Fruit fly (Drosophila melanogaster) whole organism, embryonic: ENCODE results near the gene Mondo.
A peak's percentile ranks its signal among the peaks of the same experiment; 100 is the strongest.

Source experiments
- ATbp ChIP-seq: fragments of 200-800 bp; sonication (Bioruptor generic); optimal IDR thresholded peaks from 2 replicates; lab custom pipeline; 2017; ENCODE audit warnings: missing biosample characterization, mild to moderate bottlenecking, missing genetic modification characterization, missing genetic modification reagents
- CG10565 ChIP-seq: fragments of 200-800 bp; sonication (Bioruptor generic); optimal IDR thresholded peaks from 3 replicates; lab custom pipeline; 2016; ENCODE audit warnings: missing biosample characterization, mild to moderate bottlenecking, missing genetic modification characterization
- CG11085 ChIP-seq: fragments of 200-800 bp; sonication (Bioruptor generic); IDR thresholded peaks from 2 replicates; pipeline ENCODE4 v1.3.6; 2022; ENCODE audit warnings: missing biosample characterization, missing genetic modification characterization
- CG1233 ChIP-seq: fragments of 200-800 bp; sonication (Bioruptor generic); optimal IDR thresholded peaks from 4 replicates; lab custom pipeline; 2018; ENCODE audit warnings: missing biosample characterization, mild to moderate bottlenecking, missing genetic modification characterization
- CG12744 ChIP-seq: fragments of 200-800 bp; sonication (Bioruptor generic); optimal IDR thresholded peaks from 2 replicates; lab custom pipeline; 2016; ENCODE audit warnings: missing biosample characterization, missing genetic modification characterization
- CG13123 ChIP-seq: fragments of 200-800 bp; sonication (Bioruptor generic); optimal IDR thresholded peaks from 2 replicates; lab custom pipeline; 2016; ENCODE audit warnings: missing biosample characterization, missing genetic modification characterization
- CG13424 ChIP-seq: fragments of 200-800 bp; sonication (Bioruptor generic); optimal IDR thresholded peaks from 2 replicates; lab custom pipeline; 2019; ENCODE audit warnings: missing biosample characterization, mild to moderate bottlenecking, missing genetic modification characterization, moderate library complexity
- CG1603 ChIP-seq: fragments of 200-800 bp; sonication (Bioruptor generic); optimal IDR thresholded peaks from 2 replicates; lab custom pipeline; 2019; ENCODE audit warnings: missing biosample characterization, mild to moderate bottlenecking, missing genetic modification characterization, moderate library complexity
- CG16779 ChIP-seq: fragments of 200-800 bp; sonication (Bioruptor generic); IDR thresholded peaks from 2 replicates; pipeline ENCODE4 v1.3.6; 2022; ENCODE audit warnings: missing biosample characterization, missing genetic modification characterization
- CG17328 ChIP-seq: fragments of 200-800 bp; sonication (Bioruptor generic); IDR thresholded peaks from 2 replicates; pipeline ENCODE4 v1.3.6; 2022; ENCODE audit warnings: missing biosample characterization, missing genetic modification characterization
- CG18011 ChIP-seq: fragments of 200-800 bp; sonication (Bioruptor generic); optimal IDR thresholded peaks from 2 replicates; lab custom pipeline; 2017; ENCODE audit warnings: missing biosample characterization, missing genetic modification characterization, mild to moderate bottlenecking, moderate library complexity, missing genotype
- CG18619 ChIP-seq: fragments of 200-800 bp; sonication (Bioruptor generic); optimal IDR thresholded peaks from 3 replicates; lab custom pipeline; 2017; ENCODE audit warnings: missing biosample characterization, mild to moderate bottlenecking, missing genetic modification characterization
- CG2712 ChIP-seq: fragments of 200-800 bp; optimal IDR thresholded peaks from 3 replicates; lab custom pipeline; 2019; ENCODE audit warnings: missing biosample characterization, mild to moderate bottlenecking, missing genetic modification characterization, moderate library complexity
- CG2889 ChIP-seq: fragments of 200-800 bp; sonication (Bioruptor generic); IDR thresholded peaks from 3 replicates; pipeline ENCODE4 v1.3.6; 2022; ENCODE audit warnings: missing biosample characterization, missing genetic modification characterization
- CG4282 ChIP-seq: fragments of 200-800 bp; sonication (Bioruptor generic); optimal IDR thresholded peaks from 2 replicates; lab custom pipeline; 2016; ENCODE audit warnings: missing biosample characterization, missing genetic modification characterization
- CG43689 ChIP-seq: fragments of 200-800 bp; sonication (Bioruptor generic); IDR thresholded peaks from 2 replicates; pipeline ENCODE4 v1.3.6; 2022; ENCODE audit warnings: missing biosample characterization, missing genetic modification characterization
- CG4820 ChIP-seq: fragments of 200-800 bp; sonication (Bioruptor generic); optimal IDR thresholded peaks from 3 replicates; lab custom pipeline; 2016; ENCODE audit warnings: missing biosample characterization, missing genetic modification characterization
- CG6654 ChIP-seq: fragments of 200-800 bp; sonication (Bioruptor generic); optimal IDR thresholded peaks from 2 replicates; lab custom pipeline; 2017; ENCODE audit warnings: missing biosample characterization, mild to moderate bottlenecking, missing genetic modification characterization
- CG8290 ChIP-seq, 3 experiments: fragments of 200-800 bp; sonication (Bioruptor generic); optimal IDR thresholded peaks; 2 replicates each; lab custom pipeline; 2016 to 2019; ENCODE audit warnings: missing biosample characterization in 3 of 3, missing genetic modification characterization in 3 of 3, mild to moderate bottlenecking in 2 of 3, moderate library complexity in 1 of 3
- Fer2 ChIP-seq: fragments of 200-800 bp; sonication (Bioruptor generic); optimal IDR thresholded peaks from 2 replicates; lab custom pipeline; 2018; ENCODE audit warnings: missing biosample characterization, mild to moderate bottlenecking, missing genetic modification characterization, moderate library complexity
- Gug ChIP-seq: fragments of 200-800 bp; sonication (Bioruptor generic); IDR thresholded peaks from 4 replicates; pipeline ENCODE4 v1.3.6; 2022; ENCODE audit warnings: missing biosample characterization, missing genetic modification characterization
- H2.0 ChIP-seq: fragments of 200-800 bp; sonication (Bioruptor generic); IDR thresholded peaks from 2 replicates; pipeline ENCODE4 v1.3.6; 2022; ENCODE audit warnings: missing biosample characterization, missing genetic modification characterization
- HLHmδ ChIP-seq: fragments of 200-800 bp; sonication (Bioruptor generic); optimal IDR thresholded peaks from 2 replicates; lab custom pipeline; 2018; ENCODE audit warnings: missing biosample characterization, mild to moderate bottlenecking, missing genetic modification characterization, moderate library complexity
- Myb ChIP-seq: fragments of 200-800 bp; sonication (Bioruptor generic); optimal IDR thresholded peaks from 2 replicates; lab custom pipeline; 2016; ENCODE audit warnings: missing biosample characterization, missing genetic modification characterization
- Oaz ChIP-seq: fragments of 200-800 bp; sonication (Bioruptor generic); IDR thresholded peaks from 2 replicates; pipeline ENCODE4 v1.3.6; 2022; ENCODE audit warnings: missing biosample characterization, missing genetic modification characterization
- Pdp1 ChIP-seq, 2 experiments: fragments of 200-800 bp; sonication (Bioruptor generic); optimal IDR thresholded peaks; 3 replicates each; lab custom pipeline; 2016; ENCODE audit warnings: missing biosample characterization in 2 of 2, missing genetic modification characterization in 2 of 2, mild to moderate bottlenecking in 1 of 2, moderate library complexity in 1 of 2
- Ptx1 ChIP-seq: fragments of 200-800 bp; sonication (Bioruptor generic); IDR thresholded peaks from 2 replicates; pipeline ENCODE4 v1.3.6; 2022; ENCODE audit warnings: missing biosample characterization, missing genetic modification characterization
- Sox102F ChIP-seq: fragments of 200-800 bp; sonication (Bioruptor generic); optimal IDR thresholded peaks from 2 replicates; lab custom pipeline; 2018; ENCODE audit warnings: missing biosample characterization, mild to moderate bottlenecking, missing genetic modification characterization, moderate library complexity
- Spps ChIP-seq: fragments of 200-800 bp; sonication (Bioruptor generic); optimal IDR thresholded peaks from 2 replicates; lab custom pipeline; 2018; ENCODE audit warnings: missing biosample characterization, mild to moderate bottlenecking, missing genetic modification characterization
- Ssrp ChIP-seq: fragments of 200-800 bp; sonication (Bioruptor generic); optimal IDR thresholded peaks from 2 replicates; lab custom pipeline; 2018; ENCODE audit warnings: missing biosample characterization, mild to moderate bottlenecking, missing genetic modification characterization, moderate library complexity
- Xrp1 ChIP-seq: fragments of 200-800 bp; sonication (Bioruptor generic); IDR thresholded peaks from 2 replicates; pipeline ENCODE4 v1.3.6; 2022; ENCODE audit warnings: missing biosample characterization, missing genetic modification characterization
- amos ChIP-seq: fragments of 200-800 bp; sonication (Bioruptor generic); IDR thresholded peaks from 2 replicates; pipeline ENCODE4 v1.3.6; 2022; ENCODE audit warnings: missing biosample characterization, missing genetic modification characterization; ENCODE audit not compliant: partially characterized antibody
- ato ChIP-seq: fragments of 200-800 bp; sonication (Bioruptor generic); IDR thresholded peaks from 2 replicates; pipeline ENCODE4 v1.3.6; 2022; ENCODE audit warnings: missing biosample characterization, missing genetic modification characterization; ENCODE audit not compliant: partially characterized antibody
- br ChIP-seq: fragments of >200 bp; optimal IDR thresholded peaks from 2 replicates; lab custom pipeline; 2017
- da ChIP-seq: fragments of 200-800 bp; sonication (Bioruptor generic); optimal IDR thresholded peaks from 2 replicates; lab custom pipeline; 2016; ENCODE audit warnings: missing biosample characterization, missing genetic modification characterization
- dan ChIP-seq: fragments of 200-800 bp; sonication (Bioruptor generic); IDR thresholded peaks from 2 replicates; pipeline ENCODE4 v1.3.6; 2022; ENCODE audit warnings: missing biosample characterization, missing genetic modification characterization
- danr ChIP-seq: fragments of 200-800 bp; sonication (Bioruptor generic); IDR thresholded peaks from 2 replicates; pipeline ENCODE4 v1.3.6; 2022; ENCODE audit warnings: missing biosample characterization, missing genetic modification characterization
- ftz-f1 ChIP-seq: fragments of 200-800 bp; sonication (Bioruptor generic); optimal IDR thresholded peaks from 2 replicates; lab custom pipeline; 2016; ENCODE audit warnings: missing biosample characterization, missing genetic modification characterization
- gce ChIP-seq: fragments of 200-800 bp; sonication (Bioruptor generic); IDR thresholded peaks from 3 replicates; pipeline ENCODE4 v1.3.6; 2022; ENCODE audit warnings: missing biosample characterization, missing genetic modification characterization
- gcm2 ChIP-seq: fragments of 200-800 bp; sonication (Bioruptor generic); optimal IDR thresholded peaks from 2 replicates; lab custom pipeline; 2016; ENCODE audit warnings: missing biosample characterization, missing genetic modification characterization
- hbn ChIP-seq: fragments of 200-800 bp; sonication (Bioruptor generic); IDR thresholded peaks from 2 replicates; pipeline ENCODE4 v1.3.6; 2022; ENCODE audit warnings: missing biosample characterization, missing genetic modification characterization; ENCODE audit not compliant: partially characterized antibody
- mirr ChIP-seq: fragments of 200-800 bp; sonication (Bioruptor generic); optimal IDR thresholded peaks from 3 replicates; lab custom pipeline; 2018; ENCODE audit warnings: missing biosample characterization, mild to moderate bottlenecking, missing genetic modification characterization
- pan ChIP-seq, 4 experiments: fragments of >200 bp in 3 of 4; fragments of 200-800 bp in 1 of 4; sonication (Bioruptor generic) in 1 of 4; optimal IDR thresholded peaks in 3 of 4; IDR thresholded peaks in 1 of 4; 2 replicates each; pipeline versions ENCODE4 v1.3.6 to Lab custom; 2017 to 2022; ENCODE audit warnings: missing biosample characterization in 2 of 4, missing genetic modification characterization in 2 of 4, mixed read lengths in 1 of 4
- pros ChIP-seq: fragments of 200-800 bp; sonication (Bioruptor generic); optimal IDR thresholded peaks from 3 replicates; lab custom pipeline; 2019; ENCODE audit warnings: missing biosample characterization, mild to moderate bottlenecking, missing genetic modification characterization, moderate library complexity
- slou ChIP-seq: fragments of 200-800 bp; sonication (Bioruptor generic); optimal IDR thresholded peaks from 3 replicates; lab custom pipeline; 2016; ENCODE audit warnings: missing biosample characterization, missing genetic modification characterization
- stc ChIP-seq: fragments of 200-800 bp; sonication (Bioruptor generic); IDR thresholded peaks from 2 replicates; pipeline ENCODE4 v1.3.6; 2022; ENCODE audit warnings: missing biosample characterization, missing genetic modification characterization
- tgo ChIP-seq: fragments of 200-800 bp; sonication (Bioruptor generic); IDR thresholded peaks from 3 replicates; pipeline ENCODE4 v1.3.6; 2022; ENCODE audit warnings: missing biosample characterization, missing genetic modification characterization
- tx ChIP-seq: fragments of 200-800 bp; sonication (Bioruptor generic); optimal IDR thresholded peaks from 2 replicates; lab custom pipeline; 2016; ENCODE audit warnings: missing biosample characterization, missing genetic modification characterization
- wek ChIP-seq: fragments of 200-800 bp; sonication (Bioruptor generic); optimal IDR thresholded peaks from 3 replicates; lab custom pipeline; 2018; ENCODE audit warnings: missing biosample characterization, mild to moderate bottlenecking, missing genetic modification characterization, moderate library complexity

The Mondo gene

DNA sequence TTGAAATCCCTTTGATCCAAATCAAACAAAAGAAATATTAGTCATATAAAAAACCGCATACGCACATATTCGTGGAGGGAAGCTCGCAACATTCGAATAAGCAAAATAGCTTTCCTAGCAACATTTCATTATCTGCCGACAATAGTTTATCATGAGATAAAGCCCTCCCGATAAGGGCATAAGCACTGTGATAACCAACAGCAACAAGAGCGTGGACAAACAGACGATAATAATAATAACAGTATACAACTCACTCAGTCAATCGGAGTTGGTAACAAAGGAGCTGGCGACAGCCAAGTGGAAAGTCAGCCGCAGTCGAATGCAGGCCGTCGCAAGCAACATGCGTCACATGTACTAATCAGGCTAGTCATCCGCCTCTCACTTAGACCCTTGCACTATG is 19.5 kb upstream of the Mondo start (continued):
- TF ChIP-seq CG6654 (GFP tag; lab: Kevin White, UChicago) (no peak), Spps (tag; lab: Kevin White, UChicago) (no peak), CG2889 (no peak), CG4820 (GFP tag; lab: Kevin White, UChicago) (no peak), br (lab: Kevin White, UChicago) (no peak), amos (GFP tag; lab: Robert Waterston, UW) (no peak), CG18619 (GFP tag; lab: Kevin White, UChicago) (no peak)

DNA sequence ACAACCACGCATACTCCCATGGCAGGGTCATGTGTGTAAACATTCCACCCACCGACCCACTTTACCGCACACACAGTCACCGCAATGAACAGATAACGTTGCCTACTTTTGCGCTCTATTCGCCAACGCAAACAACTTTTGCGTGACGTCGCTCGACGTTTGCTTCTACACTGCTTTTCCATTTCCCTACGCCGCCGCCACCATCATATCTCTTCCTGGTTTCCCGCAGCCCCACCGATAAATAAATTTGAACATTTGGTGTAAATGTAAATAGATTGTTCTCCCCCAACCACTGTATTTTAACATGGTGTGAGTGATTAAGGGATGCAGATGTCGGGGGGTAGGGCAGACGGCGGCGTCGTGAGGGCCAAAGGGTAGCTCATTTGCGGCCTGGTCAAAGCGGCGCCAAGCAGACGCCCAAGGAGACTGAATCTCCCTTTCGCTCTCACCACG is 14.6 kb upstream of the Mondo start:
- peak; percentile 11 for TF ChIP-seq CG1233 (GFP tag; lab: Kevin White, UChicago)
- TF ChIP-seq Fer2 (tag; lab: Kevin White, UChicago), result no peak
- no peak for TF ChIP-seq CG13424 (tag; lab: Kevin White, UChicago)
- TF ChIP-seq tx (GFP tag; lab: Kevin White, UChicago), result no peak
- no peak for TF ChIP-seq CG16779 (GFP tag; lab: Robert Waterston, UW)
- TF ChIP-seq Gug, result no peak
- TF ChIP-seq danr (GFP tag; lab: Robert Waterston, UW), result no peak
- peak; percentile 10 for TF ChIP-seq CG2712 (tag; lab: Kevin White, UChicago)
- TF ChIP-seq Sox102F (GFP tag; lab: Kevin White, UChicago), result no peak
- TF ChIP-seq CG10565, result no peak
- peak; percentile 24 for TF ChIP-seq CG1603 (tag; lab: Kevin White, UChicago)
- TF ChIP-seq Xrp1, result no peak
- no peak for TF ChIP-seq ato (GFP tag; lab: Robert Waterston, UW)
- no peak for TF ChIP-seq Ssrp
- no peak for TF ChIP-seq dan (GFP tag; lab: Robert Waterston, UW)
- TF ChIP-seq CG18011 (GFP tag; lab: Kevin White, UChicago), result peak; percentile 59
- TF ChIP-seq tgo (GFP tag; lab: Robert Waterston, UW), result no peak
- no peak for TF ChIP-seq CG11085 (GFP tag; lab: Robert Waterston, UW)
- no peak for TF ChIP-seq HLHmδ (GFP tag; lab: Kevin White, UChicago)
- no peak for TF ChIP-seq pan (optimal IDR thresholded peaks at IDR 0.05; lab: Kevin White, UChicago)
- TF ChIP-seq pan (GFP tag; optimal IDR thresholded peaks at IDR 0.05 in 1 of 2, IDR thresholded peaks at IDR 0.05 in 1 of 2), result no peak
- TF ChIP-seq wek (GFP tag; lab: Kevin White, UChicago), result no peak
- no peak for TF ChIP-seq CG8290 (GFP tag; optimal IDR thresholded peaks at IDR 0.05; lab: Kevin White, UChicago)
- TF ChIP-seq CG8290 (tag; optimal IDR thresholded peaks at IDR 0.05; lab: Kevin White, UChicago), result peak in 1 of 2 experiments; percentile 39
- peak; percentile 51 for TF ChIP-seq mirr (GFP tag; lab: Kevin White, UChicago)
- 0 out of 2 replicates have a peak, but pooled peaks have one; percentile 45 for TF ChIP-seq stc (GFP tag; lab: Robert Waterston, UW)
- no peak for TF ChIP-seq Oaz
- TF ChIP-seq ATbp, result no peak
- no peak for TF ChIP-seq slou (GFP tag; lab: Kevin White, UChicago)
- peak; percentile 76 for TF ChIP-seq pros (GFP tag; lab: Kevin White, UChicago)
- TF ChIP-seq da, result no peak
- TF ChIP-seq H2.0, result no peak
- no peak for TF ChIP-seq Ptx1 (GFP tag; lab: Robert Waterston, UW)
- no peak for TF ChIP-seq CG12744 (GFP tag; lab: Kevin White, UChicago)
- no peak for TF ChIP-seq gce (GFP tag; lab: Robert Waterston, UW)
- peak; percentile 52 for TF ChIP-seq ftz-f1
- no peak for TF ChIP-seq Myb (GFP tag; lab: Kevin White, UChicago)
- no peak for TF ChIP-seq CG17328
- TF ChIP-seq gcm2 (GFP tag; lab: Kevin White, UChicago), result no peak
- TF ChIP-seq Pdp1 (GFP tag; optimal IDR thresholded peaks at IDR 0.05; lab: Kevin White, UChicago), result no peak
- no peak for TF ChIP-seq hbn (GFP tag; lab: Robert Waterston, UW)
- no peak for TF ChIP-seq CG13123 (GFP tag; lab: Kevin White, UChicago)
- no peak for TF ChIP-seq CG43689 (GFP tag; lab: Robert Waterston, UW)
- no peak for TF ChIP-seq CG4282 (GFP tag; lab: Kevin White, UChicago)
